Worm (Caenorhabditis elegans) whole organism, young adult: ENCODE data around the gene zig-12.

Experiments
- B0019.2 ChIP-seq: fragments of 200-800 bp; sonication (Bioruptor generic); conservative IDR thresholded peaks from 2 replicates; pipeline ENCODE4 v1.3.6; 2022; ENCODE audit warnings: missing genetic modification reagents, missing genetic modification characterization, missing compliant biosample characterization
- B0336.3 ChIP-seq: fragments of 200-800 bp; sonication (Bioruptor generic); IDR thresholded peaks from 2 replicates; pipeline ENCODE4 v1.3.6; 2022; ENCODE audit warnings: missing genetic modification characterization, missing compliant biosample characterization
- D2030.7 ChIP-seq: fragments of 200-800 bp; sonication (Bioruptor generic); IDR thresholded peaks from 2 replicates; pipeline ENCODE4 v1.3.6; 2022; ENCODE audit warnings: missing genetic modification reagents, missing genetic modification characterization, missing compliant biosample characterization
- F23B12.7 ChIP-seq: sonication (generic microtip); optimal IDR thresholded peaks from 2 replicates; lab custom pipeline; 2017; ENCODE audit warnings: missing genetic modification characterization, mild to moderate bottlenecking, missing compliant biosample characterization, antibody characterized with exemption, moderate library complexity; ENCODE audit not compliant: insufficient read depth
- F55B11.4 ChIP-seq: sonication (generic microtip); optimal IDR thresholded peaks from 2 replicates; lab custom pipeline; 2016; ENCODE audit warnings: missing compliant biosample characterization, missing genetic modification characterization, borderline replicate concordance; ENCODE audit not compliant: insufficient read depth
- Y53F4B.3 ChIP-seq: fragments of 200-800 bp; sonication (Bioruptor generic); IDR thresholded peaks from 2 replicates; pipeline ENCODE4 v1.3.6; 2022; ENCODE audit warnings: missing genetic modification reagents, missing genetic modification characterization, missing compliant biosample characterization
- Y56A3A.18 ChIP-seq: fragments of 200-800 bp; sonication (Bioruptor generic); IDR thresholded peaks from 2 replicates; pipeline ENCODE4 v1.3.6; 2022; ENCODE audit warnings: missing genetic modification reagents, missing genetic modification characterization, missing compliant biosample characterization
- aptf-2 ChIP-seq: fragments of 200-800 bp; sonication (Bioruptor generic); conservative IDR thresholded peaks from 2 replicates; pipeline ENCODE4 v1.3.6; 2022; ENCODE audit warnings: missing genetic modification reagents, missing genetic modification characterization, missing compliant biosample characterization
- aptf-3 ChIP-seq: fragments of 200-800 bp; sonication (Bioruptor generic); IDR thresholded peaks from 2 replicates; pipeline ENCODE4 v1.3.6; 2022; ENCODE audit warnings: missing genetic modification characterization, missing compliant biosample characterization
- attf-5 ChIP-seq: fragments of 200-800 bp; sonication (Bioruptor generic); optimal IDR thresholded peaks from 2 replicates; lab custom pipeline; 2018; ENCODE audit warnings: mild to moderate bottlenecking, missing genetic modification characterization, missing compliant biosample characterization
- bed-2 ChIP-seq: fragments of 200-800 bp; sonication (Bioruptor generic); IDR thresholded peaks from 2 replicates; pipeline ENCODE4 v1.3.6; 2022; ENCODE audit warnings: missing genetic modification reagents, missing genetic modification characterization, missing compliant biosample characterization
- ceh-27 ChIP-seq: fragments of 200-800 bp; sonication (Bioruptor generic); optimal IDR thresholded peaks from 2 replicates; lab custom pipeline; 2018; ENCODE audit warnings: mild to moderate bottlenecking, missing genetic modification characterization, moderate library complexity, missing compliant biosample characterization
- ceh-58 ChIP-seq: fragments of 200-800 bp; sonication (Bioruptor generic); IDR thresholded peaks from 2 replicates; pipeline ENCODE4 v1.3.6; 2022; ENCODE audit warnings: missing genetic modification characterization, missing compliant biosample characterization
- dox-1 ChIP-seq: fragments of 200-800 bp; sonication (Bioruptor generic); IDR thresholded peaks from 2 replicates; pipeline ENCODE4 v1.3.6; 2022; ENCODE audit warnings: missing genetic modification reagents, missing genetic modification characterization, missing compliant biosample characterization
- egl-44 ChIP-seq: fragments of 200-800 bp; sonication (Bioruptor generic); IDR thresholded peaks from 2 replicates; pipeline ENCODE4 v1.3.6; 2022; ENCODE audit warnings: missing genetic modification reagents, missing genetic modification characterization, missing compliant biosample characterization
- ets-4 ChIP-seq: fragments of 200-800 bp; sonication (Bioruptor generic); optimal IDR thresholded peaks from 2 replicates; lab custom pipeline; 2018; ENCODE audit warnings: mild to moderate bottlenecking, missing genetic modification characterization, missing compliant biosample characterization
- gei-17 ChIP-seq: fragments of 200-800 bp; sonication (Bioruptor generic); optimal IDR thresholded peaks from 2 replicates; lab custom pipeline; 2018; ENCODE audit warnings: mild to moderate bottlenecking, missing genetic modification characterization, missing compliant biosample characterization
- him-1 ChIP-seq: sonication (generic microtip); optimal IDR thresholded peaks from 2 replicates; lab custom pipeline; 2016; ENCODE audit warnings: missing genotype, missing genetic modification reagents, missing genetic modification characterization, missing compliant biosample characterization
- hlh-12 ChIP-seq: sonication (generic microtip); optimal IDR thresholded peaks from 2 replicates; lab custom pipeline; 2016; ENCODE audit warnings: missing genetic modification characterization, missing compliant biosample characterization
- hmg-20 ChIP-seq: fragments of 200-800 bp; sonication (Bioruptor generic); IDR thresholded peaks from 2 replicates; pipeline ENCODE4 v1.3.6; 2022; ENCODE audit warnings: missing genetic modification reagents, missing genetic modification characterization, missing compliant biosample characterization
- lag-1 ChIP-seq: fragments of 200-800 bp; sonication (Bioruptor generic); IDR thresholded peaks from 2 replicates; pipeline ENCODE4 v1.3.6; 2022; ENCODE audit warnings: missing genetic modification reagents, missing genetic modification characterization, missing compliant biosample characterization
- lin-54 ChIP-seq: fragments of 200-800 bp; sonication (Bioruptor generic); optimal IDR thresholded peaks from 2 replicates; lab custom pipeline; 2018; ENCODE audit warnings: mild to moderate bottlenecking, missing genetic modification characterization, missing compliant biosample characterization
- mcd-1 ChIP-seq: fragments of 200-800 bp; sonication (Bioruptor generic); IDR thresholded peaks from 2 replicates; pipeline ENCODE4 v1.3.6; 2022; ENCODE audit warnings: missing genetic modification reagents, missing genetic modification characterization, missing compliant biosample characterization
- mxl-1 ChIP-seq: sonication (generic microtip); optimal IDR thresholded peaks from 2 replicates; lab custom pipeline; 2016; ENCODE audit warnings: missing genetic modification characterization, missing compliant biosample characterization
- nhr-27 ChIP-seq: fragments of 200-800 bp; sonication (Bioruptor generic); optimal IDR thresholded peaks from 2 replicates; lab custom pipeline; 2018; ENCODE audit warnings: mild to moderate bottlenecking, missing genetic modification characterization, moderate library complexity, missing compliant biosample characterization
- nhr-80 ChIP-seq: sonication (generic microtip); optimal IDR thresholded peaks from 2 replicates; lab custom pipeline; 2016; ENCODE audit warnings: missing genetic modification characterization, missing compliant biosample characterization
- nhr-90 ChIP-seq: sonication (generic microtip); optimal IDR thresholded peaks from 2 replicates; lab custom pipeline; 2016; ENCODE audit warnings: missing genotype, mild to moderate bottlenecking, missing genetic modification characterization, missing compliant biosample characterization
- sptf-2 ChIP-seq: fragments of 200-800 bp; sonication (Bioruptor generic); optimal IDR thresholded peaks from 2 replicates; lab custom pipeline; 2018; ENCODE audit warnings: mild to moderate bottlenecking, missing genetic modification characterization, missing compliant biosample characterization
- zim-3 ChIP-seq: sonication (generic microtip); optimal IDR thresholded peaks from 2 replicates; lab custom pipeline; 2017; ENCODE audit warnings: mild to moderate bottlenecking, missing genetic modification characterization, moderate library complexity, missing compliant biosample characterization
- ztf-26 ChIP-seq: sonication (generic microtip); optimal IDR thresholded peaks from 2 replicates; lab custom pipeline; 2017; ENCODE audit warnings: missing genetic modification characterization, missing compliant biosample characterization
- ztf-28 ChIP-seq: fragments of 200-800 bp; sonication (Bioruptor generic); IDR thresholded peaks from 2 replicates; pipeline ENCODE4 v1.3.6; 2022; ENCODE audit warnings: missing genetic modification reagents, missing genetic modification characterization, missing compliant biosample characterization

zig-12 gene

ce11 chrX:8754285-8754795 lies 9.4 kb upstream of the zig-12 start:
- TF ChIP-seq mcd-1 (GFP tag; lab: Robert Waterston, UW) (no peak), ceh-58 (GFP tag; lab: Robert Waterston, UW) (no peak), Y53F4B.3 (GFP tag; lab: Robert Waterston, UW) (no peak), mxl-1 (tag; lab: Kevin White, UChicago) (no peak), dox-1 (no peak), F23B12.7 (tag; lab: Kevin White, UChicago) (no peak), D2030.7 (GFP tag; lab: Robert Waterston, UW) (no peak), ceh-27 (GFP tag; lab: Kevin White, UChicago) (no peak), aptf-3 (GFP tag; lab: Robert Waterston, UW) (no peak), lin-54 (no peak), sptf-2 (GFP tag; lab: Kevin White, UChicago) (no peak), egl-44 (GFP tag; lab: Robert Waterston, UW) (no peak), B0336.3 (GFP tag; lab: Robert Waterston, UW) (no peak), nhr-27 (tag; lab: Kevin White, UChicago) (no peak)
- TF ChIP-seq, all 124 proteins: peak for 0

ce11 chrX:8755987-8756386 lies 7.7 kb upstream of the zig-12 start:
- peak; percentile 14 for TF ChIP-seq nhr-80
- no peak for TF ChIP-seq nhr-90 (tag; lab: Kevin White, UChicago)
- TF ChIP-seq Y56A3A.18 (GFP tag; lab: Robert Waterston, UW), result no peak
- TF ChIP-seq D2030.7 (GFP tag; lab: Robert Waterston, UW), result no peak

- TF ChIP-seq B0019.2 (GFP tag; lab: Robert Waterston, UW) (no peak), hmg-20 (GFP tag; lab: Robert Waterston, UW) (no peak), lag-1 (no peak), F55B11.4 (tag; lab: Kevin White, UChicago) (no peak), him-1 (tag; lab: Kevin White, UChicago) (no peak), Y53F4B.3 (GFP tag; lab: Robert Waterston, UW) (no peak), attf-5 (GFP tag; lab: Kevin White, UChicago) (no peak), bed-2 (GFP tag; lab: Robert Waterston, UW) (no peak), ztf-28 (GFP tag; lab: Robert Waterston, UW) (no peak)
Observed at ce11 chrX:8761060-8761459, 2.6 kb upstream of the zig-12 start.

DNA sequence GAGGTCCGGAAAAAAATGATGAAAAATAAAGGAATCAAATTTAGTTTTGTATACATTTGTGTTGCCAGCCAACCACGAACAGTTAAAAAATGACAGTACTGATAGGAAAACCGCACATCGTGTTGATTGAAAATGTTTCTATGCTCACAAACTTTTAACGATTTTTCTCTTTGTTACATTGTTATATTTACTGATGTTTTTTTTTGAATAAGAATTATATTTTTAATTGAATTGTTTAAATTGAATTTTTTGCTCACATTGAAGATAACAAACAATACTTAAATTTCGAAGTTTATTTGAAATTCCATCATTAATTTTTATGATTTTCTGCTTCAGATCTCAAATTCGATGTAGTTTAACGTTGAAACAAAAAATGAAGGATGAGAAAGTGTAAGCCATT lies 2.2 kb upstream of the zig-12 start, which contains the start of gene M02D8.5:
TSS of gene M02D8.5 (minus strand) at position 101 of the 400 bp plus-strand sequence.
- TF ChIP-seq dox-1 (no peak), zim-3 (tag; lab: Kevin White, UChicago) (no peak)

- TF ChIP-seq ets-4 (GFP tag; lab: Kevin White, UChicago), result no peak
- TF ChIP-seq hlh-12 (tag; lab: Kevin White, UChicago), result no peak
- TF ChIP-seq gei-17 (GFP tag; lab: Kevin White, UChicago), result no peak
- no peak for TF ChIP-seq ztf-26
- no peak for TF ChIP-seq aptf-2 (GFP tag; lab: Robert Waterston, UW)
Observed at ce11 chrX:8762927-8763326, 780 bp upstream of the zig-12 start.
